Worm (Caenorhabditis elegans) whole organism, mixed stage, embryonic: Measurements from ENCODE around the gene C33H5.1.
A peak's percentile ranks its signal among the peaks of the same experiment; 100 is the strongest.

ENCODE experiments used
- M03D4.4 ChIP-seq: sonication (generic microtip); optimal IDR thresholded peaks from 2 replicates; lab custom pipeline; 2017; ENCODE audit warnings: mild to moderate bottlenecking, missing genetic modification characterization, missing compliant biosample characterization
- bed-3 ChIP-seq: fragments of 200-800 bp; sonication (Bioruptor generic); optimal IDR thresholded peaks from 3 replicates; lab custom pipeline; 2018; ENCODE audit warnings: mild to moderate bottlenecking, missing genetic modification characterization, moderate library complexity, missing compliant biosample characterization
- blmp-1 ChIP-seq: fragments of 150-350 bp; optimal IDR thresholded peaks from 2 replicates; lab custom pipeline; 2014; ENCODE audit warnings: missing biosample characterization, missing genetic modification characterization
- ceh-39 ChIP-seq: fragments of 150-350 bp; optimal IDR thresholded peaks from 2 replicates; lab custom pipeline; 2014; ENCODE audit warnings: missing biosample characterization, missing genetic modification characterization
- ceh-43 ChIP-seq: fragments of 200-800 bp; sonication (Bioruptor generic); optimal IDR thresholded peaks from 2 replicates; lab custom pipeline; 2018; ENCODE audit warnings: mild to moderate bottlenecking, missing genetic modification characterization, moderate library complexity, missing compliant biosample characterization
- ceh-83 ChIP-seq: fragments of 200-800 bp; sonication (Bioruptor generic); optimal IDR thresholded peaks from 2 replicates; lab custom pipeline; 2018; ENCODE audit warnings: mild to moderate bottlenecking, missing genetic modification characterization, missing compliant biosample characterization
- ces-1 ChIP-seq: fragments of 150-350 bp; optimal IDR thresholded peaks from 2 replicates; lab custom pipeline; 2014; ENCODE audit warnings: missing biosample characterization, missing genetic modification reagents, missing genetic modification characterization
- cnd-1 ChIP-seq: fragments of 200-800 bp; sonication (Bioruptor generic); optimal IDR thresholded peaks from 2 replicates; lab custom pipeline; 2018; ENCODE audit warnings: mild to moderate bottlenecking, missing genetic modification characterization, missing compliant biosample characterization
- drap-1 ChIP-seq: fragments of 200-800 bp; sonication (Bioruptor generic); optimal IDR thresholded peaks from 3 replicates; lab custom pipeline; 2018; ENCODE audit warnings: mild to moderate bottlenecking, missing genetic modification characterization, missing compliant biosample characterization
- elt-1 ChIP-seq: sonication (generic microtip); optimal IDR thresholded peaks from 2 replicates; lab custom pipeline; 2017; ENCODE audit warnings: missing genetic modification characterization, mild to moderate bottlenecking, missing compliant biosample characterization, antibody characterized with exemption, moderate library complexity, borderline replicate concordance; ENCODE audit not compliant: insufficient read depth
- elt-3 ChIP-seq: fragments of 150-350 bp; optimal IDR thresholded peaks from 2 replicates; lab custom pipeline; 2014; ENCODE audit warnings: missing biosample characterization, missing genetic modification characterization
- flh-1 ChIP-seq: fragments of 200-800 bp; sonication (Bioruptor generic); optimal IDR thresholded peaks from 2 replicates; lab custom pipeline; 2018; ENCODE audit warnings: mild to moderate bottlenecking, missing genetic modification characterization, moderate library complexity, missing compliant biosample characterization
- ham-2 ChIP-seq: fragments of 200-800 bp; sonication (Bioruptor generic); optimal IDR thresholded peaks from 2 replicates; lab custom pipeline; 2018; ENCODE audit warnings: mild to moderate bottlenecking, missing genetic modification characterization, missing compliant biosample characterization
- hlh-1 ChIP-seq: fragments of 150-350 bp; optimal IDR thresholded peaks from 2 replicates; lab custom pipeline; 2014; ENCODE audit warnings: missing biosample characterization, missing genetic modification reagents, missing genetic modification characterization
- lin-13 ChIP-seq: fragments of 150-350 bp; optimal IDR thresholded peaks from 2 replicates; lab custom pipeline; 2014; ENCODE audit warnings: missing biosample characterization, missing genetic modification characterization
- lin-32 ChIP-seq: fragments of 200-800 bp; sonication (Bioruptor generic); optimal IDR thresholded peaks from 2 replicates; lab custom pipeline; 2018; ENCODE audit warnings: mild to moderate bottlenecking, missing genetic modification characterization, missing compliant biosample characterization
- lsy-2 ChIP-seq: fragments of 150-350 bp; optimal IDR thresholded peaks from 2 replicates; lab custom pipeline; 2014; ENCODE audit warnings: missing biosample characterization, missing genetic modification characterization
- mab-5 ChIP-seq: fragments of 150-350 bp; optimal IDR thresholded peaks from 2 replicates; lab custom pipeline; 2014; ENCODE audit warnings: missing biosample characterization, missing genetic modification characterization
- mep-1 ChIP-seq: fragments of 150-350 bp; optimal IDR thresholded peaks from 2 replicates; lab custom pipeline; 2017; ENCODE audit warnings: missing biosample characterization, missing genetic modification reagents, missing genetic modification characterization, inconsistent platforms
- mls-2 ChIP-seq: sonication (generic microtip); optimal IDR thresholded peaks from 2 replicates; lab custom pipeline; 2016; ENCODE audit warnings: mild to moderate bottlenecking, missing genetic modification characterization, moderate library complexity, missing compliant biosample characterization
- nhr-12 ChIP-seq: fragments of 150-350 bp; optimal IDR thresholded peaks from 2 replicates; lab custom pipeline; 2014; ENCODE audit warnings: missing biosample characterization, missing genetic modification characterization
- nhr-2 ChIP-seq: fragments of 150-350 bp; optimal IDR thresholded peaks from 2 replicates; lab custom pipeline; 2014; ENCODE audit warnings: missing biosample characterization, missing genetic modification characterization
- nhr-237 ChIP-seq: fragments of 150-350 bp; optimal IDR thresholded peaks from 2 replicates; lab custom pipeline; 2014; ENCODE audit warnings: missing biosample characterization, missing genetic modification characterization
- nhr-28 ChIP-seq: fragments of 150-350 bp; optimal IDR thresholded peaks from 2 replicates; lab custom pipeline; 2014; ENCODE audit warnings: missing biosample characterization, missing genetic modification characterization
- nhr-76 ChIP-seq: sonication (generic microtip); optimal IDR thresholded peaks from 2 replicates; lab custom pipeline; 2017; ENCODE audit warnings: missing biosample characterization, missing genetic modification characterization
- pha-4 ChIP-seq: fragments of 150-350 bp; optimal IDR thresholded peaks from 2 replicates; lab custom pipeline; 2018; ENCODE audit warnings: missing biosample characterization, missing genetic modification reagents, missing genetic modification characterization
- sem-2 ChIP-seq: fragments of 200-800 bp; sonication (Bioruptor generic); optimal IDR thresholded peaks from 2 replicates; lab custom pipeline; 2018; ENCODE audit warnings: mild to moderate bottlenecking, missing genetic modification characterization, missing compliant biosample characterization
- snpc-4 ChIP-seq: fragments of 150-350 bp; optimal IDR thresholded peaks from 2 replicates; lab custom pipeline; 2014; ENCODE audit warnings: missing biosample characterization, missing genetic modification characterization
- sptf-1 ChIP-seq: sonication (generic microtip); optimal IDR thresholded peaks from 2 replicates; lab custom pipeline; 2017; ENCODE audit warnings: mild to moderate bottlenecking, missing genetic modification characterization, moderate library complexity, missing compliant biosample characterization
- tbx-8 ChIP-seq: fragments of 200-800 bp; sonication (Bioruptor generic); optimal IDR thresholded peaks from 2 replicates; lab custom pipeline; 2018; ENCODE audit warnings: mild to moderate bottlenecking, missing genetic modification characterization, moderate library complexity, missing compliant biosample characterization
- unc-120 ChIP-seq: sonication (generic microtip); optimal IDR thresholded peaks from 2 replicates; lab custom pipeline; 2017; ENCODE audit warnings: missing genetic modification characterization, missing compliant biosample characterization; ENCODE audit not compliant: poor library complexity, severe bottlenecking
- unc-39 ChIP-seq: fragments of 150-350 bp; optimal IDR thresholded peaks from 2 replicates; lab custom pipeline; 2014; ENCODE audit warnings: missing biosample characterization, missing genetic modification characterization
- unc-62 ChIP-seq: fragments of 150-350 bp; optimal IDR thresholded peaks from 2 replicates; lab custom pipeline; 2014; ENCODE audit warnings: missing biosample characterization, missing genetic modification reagents, missing genetic modification characterization
- zip-8 ChIP-seq: fragments of 150-350 bp; optimal IDR thresholded peaks from 2 replicates; lab custom pipeline; 2014; ENCODE audit warnings: missing biosample characterization, missing genetic modification characterization
- ztf-11 ChIP-seq: fragments of 150-350 bp; optimal IDR thresholded peaks from 2 replicates; lab custom pipeline; 2014; ENCODE audit warnings: missing biosample characterization, missing genetic modification characterization

Gene C33H5.1

DNA sequence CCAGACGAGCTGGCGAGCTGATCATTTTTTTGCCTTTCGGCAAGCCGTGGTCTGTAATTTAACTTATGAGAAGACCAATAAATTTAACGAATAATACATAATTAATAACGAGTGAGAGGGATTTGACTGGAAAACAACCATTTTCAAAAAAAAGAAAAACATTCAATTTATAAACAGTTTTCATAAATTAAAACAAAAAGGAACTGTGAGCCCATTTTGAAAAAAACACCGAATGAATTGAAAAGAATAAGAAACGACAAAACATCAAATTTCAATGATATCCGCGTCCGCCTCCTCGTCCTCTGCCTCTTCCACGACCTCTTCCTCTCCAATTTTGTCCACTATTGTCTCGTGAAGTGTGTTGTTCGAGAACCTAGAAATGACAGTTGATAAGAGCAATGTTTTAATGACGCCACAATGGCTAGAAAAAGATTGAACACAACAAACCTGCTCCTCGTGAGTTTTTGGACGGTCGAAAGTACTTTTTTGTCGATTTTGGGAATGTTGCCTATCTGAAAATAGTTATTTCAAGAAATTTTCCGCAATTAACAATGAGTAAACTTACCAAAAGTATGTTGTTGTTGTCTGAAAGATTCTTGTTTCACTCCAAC lies 24.8 kb upstream of the C33H5.1 start, which contains the start of gene tag-321:
TSS of gene tag-321 (minus strand) at position 51 of the 611 bp plus-strand sequence.
- TF ChIP-seq nhr-2 (tag; lab: Kevin White, UChicago) = no peak
- TF ChIP-seq elt-3 (tag; lab: Kevin White, UChicago) = no peak
- TF ChIP-seq ceh-83 = no peak
- TF ChIP-seq mls-2 (tag; lab: Kevin White, UChicago) = no peak
- TF ChIP-seq M03D4.4 (tag; lab: Kevin White, UChicago) = no peak
- TF ChIP-seq mep-1 (tag; lab: Kevin White, UChicago) = no peak

DNA sequence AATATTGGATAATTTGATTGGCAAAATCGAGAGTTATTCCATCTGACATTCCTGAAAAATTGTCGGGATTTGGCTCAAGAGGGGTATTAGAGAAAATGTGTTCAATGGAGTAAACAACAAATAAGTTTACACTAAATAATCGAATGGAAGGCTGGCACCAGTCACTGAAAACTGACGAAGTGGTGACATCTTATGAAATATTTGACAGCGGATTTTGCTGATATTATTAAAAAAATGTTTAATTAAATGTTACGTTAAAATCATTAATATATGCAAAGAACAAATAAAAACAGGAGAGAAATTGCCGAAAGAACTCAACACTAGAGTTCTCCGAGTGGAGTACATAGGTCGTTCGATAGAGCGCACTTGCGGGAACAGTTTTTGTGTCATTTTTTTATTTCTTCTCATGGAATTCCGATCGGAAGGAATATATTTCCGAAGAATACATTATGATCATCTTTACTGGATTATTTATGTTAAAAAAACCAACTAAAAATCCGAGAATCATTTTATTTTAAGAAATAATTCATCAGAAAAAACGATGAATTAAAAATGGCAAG lies 23.1 kb upstream of the C33H5.1 start, which contains the start of gene tag-322:
TSS of gene tag-322 (minus strand) at position 51 of the 560 bp plus-strand sequence.
- TF ChIP-seq unc-39 (tag; lab: Kevin White, UChicago) (no peak), unc-120 (tag; lab: Kevin White, UChicago) (no peak), nhr-237 (no peak), nhr-28 (tag; lab: Kevin White, UChicago) (no peak), mep-1 (tag; lab: Kevin White, UChicago) (peak; percentile 64), mab-5 (tag; lab: Kevin White, UChicago) (no peak), lin-13 (tag; lab: Kevin White, UChicago) (no peak), ham-2 (GFP tag; lab: Kevin White, UChicago) (no peak), flh-1 (GFP tag; lab: Kevin White, UChicago) (no peak), drap-1 (GFP tag; lab: Kevin White, UChicago) (no peak), elt-1 (tag; lab: Kevin White, UChicago) (no peak), blmp-1 (tag; lab: Kevin White, UChicago) (no peak), hlh-1 (no peak), sem-2 (GFP tag; lab: Kevin White, UChicago) (no peak), tbx-8 (GFP tag; lab: Kevin White, UChicago) (no peak), mls-2 (tag; lab: Kevin White, UChicago) (peak; percentile 17), snpc-4 (no peak), sptf-1 (tag; lab: Kevin White, UChicago) (no peak), ceh-83 (no peak), nhr-2 (tag; lab: Kevin White, UChicago) (no peak), elt-3 (tag; lab: Kevin White, UChicago) (no peak), unc-62 (GFP tag; lab: Kevin White, UChicago) (no peak), ces-1 (peak; percentile 15), ceh-43 (GFP tag; lab: Kevin White, UChicago) (no peak), M03D4.4 (tag; lab: Kevin White, UChicago) (no peak), ztf-11 (no peak), ceh-39 (no peak), bed-3 (GFP tag; lab: Kevin White, UChicago) (no peak), lin-32 (GFP tag; lab: Kevin White, UChicago) (no peak), lsy-2 (tag; lab: Kevin White, UChicago) (peak; percentile 41), cnd-1 (tag; lab: Kevin White, UChicago) (no peak), nhr-12 (tag; lab: Kevin White, UChicago) (no peak)

DNA sequence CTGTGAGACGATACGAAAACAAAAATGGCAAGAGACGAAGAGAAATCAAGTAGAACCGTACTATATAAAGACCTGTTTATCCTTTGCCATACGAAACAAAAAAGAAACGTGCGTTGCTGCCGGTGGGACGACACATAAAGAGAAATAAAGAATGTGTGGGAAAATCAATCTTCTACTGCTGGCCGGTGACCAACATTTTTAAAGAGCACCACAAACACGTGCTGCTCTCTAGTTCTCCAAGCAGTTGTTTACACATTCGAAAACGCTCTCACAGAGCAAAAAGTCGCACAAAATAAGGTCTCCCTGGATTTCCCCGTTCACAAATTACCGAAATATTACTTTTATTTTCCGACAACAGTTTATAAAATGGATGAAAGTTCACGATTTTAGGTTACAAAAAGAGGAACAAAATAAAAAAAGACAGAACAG lies 19.2 kb upstream of the C33H5.1 start, which contains the start of gene imp-3:
TSS of gene imp-3 (minus strand) at position 93 of the 429 bp plus-strand sequence.
- TF ChIP-seq ceh-83 (no peak), lsy-2 (tag; lab: Kevin White, UChicago) (peak; percentile 25), zip-8 (tag; lab: Kevin White, UChicago) (no peak), hlh-1 (peak; percentile 7), sem-2 (GFP tag; lab: Kevin White, UChicago) (peak; percentile 17)

DNA sequence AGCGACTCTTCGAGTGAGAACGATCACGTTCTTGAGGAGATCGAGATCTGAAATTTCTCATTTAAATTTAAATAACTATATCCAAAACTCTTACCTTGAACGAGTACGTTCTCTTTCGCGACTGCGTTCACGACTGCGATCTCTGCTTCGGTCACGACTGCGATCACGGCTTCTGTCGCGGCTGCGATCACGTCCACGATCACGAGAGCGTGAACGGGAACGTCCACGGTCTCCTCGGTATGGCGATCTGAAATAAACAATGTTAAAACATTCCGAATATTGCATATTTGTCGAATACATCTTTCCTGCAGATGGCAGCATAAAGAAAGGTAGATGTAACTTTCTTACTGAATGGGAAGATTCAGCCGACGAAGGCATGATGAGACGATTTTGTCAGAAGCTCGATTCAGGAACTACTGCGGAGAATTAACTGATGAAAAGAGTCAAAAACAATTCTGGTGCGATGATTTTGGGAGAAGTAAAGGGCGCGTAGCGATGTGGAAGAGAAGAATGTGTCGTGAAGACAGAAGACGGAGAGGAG lies 18.5 kb upstream of the C33H5.1 start:
- TF ChIP-seq mls-2 (tag; lab: Kevin White, UChicago) (no peak), unc-39 (tag; lab: Kevin White, UChicago) (no peak), ceh-39 (no peak), ham-2 (GFP tag; lab: Kevin White, UChicago) (no peak), flh-1 (GFP tag; lab: Kevin White, UChicago) (no peak), mep-1 (tag; lab: Kevin White, UChicago) (no peak), ces-1 (no peak), snpc-4 (no peak), nhr-28 (tag; lab: Kevin White, UChicago) (no peak), elt-3 (tag; lab: Kevin White, UChicago) (no peak), mab-5 (tag; lab: Kevin White, UChicago) (no peak), unc-120 (tag; lab: Kevin White, UChicago) (no peak), nhr-12 (tag; lab: Kevin White, UChicago) (no peak), pha-4 (tag; lab: Kevin White, UChicago) (no peak), sptf-1 (tag; lab: Kevin White, UChicago) (no peak), nhr-76 (tag; lab: Kevin White, UChicago) (no peak), bed-3 (GFP tag; lab: Kevin White, UChicago) (no peak), ztf-11 (no peak)
